Fruit fly (Drosophila melanogaster) whole organism, embryonic: ENCODE results near the gene cpb.

Experiments used
- Aef1 ChIP-seq: fragments of 200-800 bp; sonication (Bioruptor generic); IDR thresholded peaks from 3 replicates; pipeline ENCODE4 v1.3.6; 2022; ENCODE audit warnings: missing biosample characterization, missing genetic modification characterization
- CG10979 ChIP-seq: fragments of 200-800 bp; sonication (Bioruptor generic); optimal IDR thresholded peaks from 2 replicates; lab custom pipeline; 2018; ENCODE audit warnings: missing biosample characterization, mild to moderate bottlenecking, missing genetic modification characterization, moderate library complexity
- CG11695 ChIP-seq: fragments of 200-800 bp; sonication (Bioruptor generic); IDR thresholded peaks from 3 replicates; pipeline ENCODE4 v1.3.6; 2022; ENCODE audit warnings: missing biosample characterization, missing genetic modification characterization
- CG12104 ChIP-seq: fragments of 200-800 bp; sonication (Bioruptor generic); optimal IDR thresholded peaks from 3 replicates; lab custom pipeline; 2016; ENCODE audit warnings: missing biosample characterization, missing genetic modification characterization
- CG12236 ChIP-seq: fragments of 200-800 bp; sonication (Bioruptor generic); optimal IDR thresholded peaks from 2 replicates; lab custom pipeline; 2016; ENCODE audit warnings: missing biosample characterization, missing genetic modification characterization
- CG13287 ChIP-seq: fragments of 200-800 bp; sonication (Bioruptor generic); IDR thresholded peaks from 2 replicates; pipeline ENCODE4 v1.3.6; 2022; ENCODE audit warnings: missing biosample characterization, missing genetic modification characterization; ENCODE audit not compliant: partially characterized antibody
- CG15601 ChIP-seq: fragments of 200-800 bp; sonication (Bioruptor generic); optimal IDR thresholded peaks from 3 replicates; lab custom pipeline; 2019; ENCODE audit warnings: missing biosample characterization, mild to moderate bottlenecking, missing genetic modification characterization, moderate library complexity
- CG16815 ChIP-seq: fragments of 200-800 bp; sonication (Bioruptor generic); optimal IDR thresholded peaks from 3 replicates; lab custom pipeline; 2017; ENCODE audit warnings: missing biosample characterization, mild to moderate bottlenecking, missing genetic modification characterization
- CG16863 ChIP-seq: fragments of 200-800 bp; sonication (Bioruptor generic); optimal IDR thresholded peaks from 3 replicates; lab custom pipeline; 2016; ENCODE audit warnings: missing biosample characterization, missing genetic modification characterization
- CG17829 ChIP-seq: fragments of 200-800 bp; optimal IDR thresholded peaks from 2 replicates; lab custom pipeline; 2019; ENCODE audit warnings: missing biosample characterization, mild to moderate bottlenecking, missing genetic modification characterization, moderate library complexity
- CG2129 ChIP-seq: fragments of 200-800 bp; sonication (Bioruptor generic); IDR thresholded peaks from 2 replicates; pipeline ENCODE4 v1.3.6; 2022; ENCODE audit warnings: missing biosample characterization, missing genetic modification characterization; ENCODE audit not compliant: partially characterized antibody
- CG30403 ChIP-seq: fragments of 200-800 bp; sonication (Bioruptor generic); optimal IDR thresholded peaks from 3 replicates; lab custom pipeline; 2016; ENCODE audit warnings: missing biosample characterization, missing genetic modification characterization
- CG4282 ChIP-seq: fragments of 200-800 bp; sonication (Bioruptor generic); optimal IDR thresholded peaks from 2 replicates; lab custom pipeline; 2016; ENCODE audit warnings: missing biosample characterization, missing genetic modification characterization
- CG5245 ChIP-seq: fragments of 200-800 bp; sonication (Bioruptor generic); optimal IDR thresholded peaks from 3 replicates; lab custom pipeline; 2016; ENCODE audit warnings: missing biosample characterization, missing genetic modification characterization
- CG6654 ChIP-seq: fragments of 200-800 bp; sonication (Bioruptor generic); optimal IDR thresholded peaks from 2 replicates; lab custom pipeline; 2017; ENCODE audit warnings: missing biosample characterization, mild to moderate bottlenecking, missing genetic modification characterization
- CG7357 ChIP-seq: fragments of 200-800 bp; sonication (Bioruptor generic); IDR thresholded peaks from 3 replicates; pipeline ENCODE4 v1.3.6; 2022; ENCODE audit warnings: missing biosample characterization, missing genetic modification characterization
- CG8281 ChIP-seq: fragments of 200-800 bp; sonication (Bioruptor generic); optimal IDR thresholded peaks from 2 replicates; lab custom pipeline; 2018; ENCODE audit warnings: missing biosample characterization, mild to moderate bottlenecking, missing genetic modification characterization, moderate library complexity
- CG8388 ChIP-seq: fragments of 200-800 bp; sonication (Bioruptor generic); optimal IDR thresholded peaks from 2 replicates; lab custom pipeline; 2019; ENCODE audit warnings: missing biosample characterization, mild to moderate bottlenecking, missing genetic modification characterization, moderate library complexity
- CG8478 ChIP-seq: fragments of >200 bp; optimal IDR thresholded peaks from 2 replicates; lab custom pipeline; 2018
- CG9609 ChIP-seq: fragments of 200-800 bp; sonication (Bioruptor generic); optimal IDR thresholded peaks from 3 replicates; lab custom pipeline; 2016; ENCODE audit warnings: missing biosample characterization, missing genetic modification characterization
- CoRest ChIP-seq: fragments of 200-800 bp; sonication (Bioruptor generic); optimal IDR thresholded peaks from 3 replicates; lab custom pipeline; 2018; ENCODE audit warnings: missing biosample characterization, mild to moderate bottlenecking, missing genetic modification characterization, moderate library complexity
- D19A ChIP-seq: fragments of 200-800 bp; optimal IDR thresholded peaks from 3 replicates; lab custom pipeline; 2019; ENCODE audit warnings: missing biosample characterization, mild to moderate bottlenecking, missing genetic modification characterization, moderate library complexity
- Dll ChIP-seq: fragments of 200-800 bp; sonication (Bioruptor generic); IDR thresholded peaks from 4 replicates; pipeline ENCODE4 v1.3.6; 2022; ENCODE audit warnings: missing biosample characterization, missing genetic modification characterization; ENCODE audit not compliant: partially characterized antibody
- E2f1 ChIP-seq: fragments of 200-800 bp; sonication (Bioruptor generic); IDR thresholded peaks from 2 replicates; pipeline ENCODE4 v1.3.6; 2022; ENCODE audit warnings: missing biosample characterization, missing genetic modification characterization
- Elba2 ChIP-seq: fragments of 200-800 bp; sonication (Bioruptor generic); optimal IDR thresholded peaks from 3 replicates; lab custom pipeline; 2016; ENCODE audit warnings: missing biosample characterization, missing genetic modification characterization
- GATAe ChIP-seq: fragments of 200-800 bp; sonication (Bioruptor generic); conservative IDR thresholded peaks from 2 replicates; pipeline ENCODE4 v1.3.6; 2022; ENCODE audit warnings: missing biosample characterization, missing genetic modification characterization
- HmgZ ChIP-seq: fragments of 200-800 bp; sonication (Bioruptor generic); optimal IDR thresholded peaks from 2 replicates; lab custom pipeline; 2018; ENCODE audit warnings: missing biosample characterization, mild to moderate bottlenecking, missing genetic modification characterization
- Max ChIP-seq: fragments of 200-800 bp; sonication (Bioruptor generic); optimal IDR thresholded peaks from 2 replicates; lab custom pipeline; 2016; ENCODE audit warnings: missing biosample characterization, mild to moderate bottlenecking, missing genetic modification characterization
- Oaz ChIP-seq: fragments of 200-800 bp; sonication (Bioruptor generic); IDR thresholded peaks from 2 replicates; pipeline ENCODE4 v1.3.6; 2022; ENCODE audit warnings: missing biosample characterization, missing genetic modification characterization
- cg ChIP-seq: fragments of 200-800 bp; sonication (Bioruptor generic); optimal IDR thresholded peaks from 3 replicates; lab custom pipeline; 2019; ENCODE audit warnings: missing biosample characterization, mild to moderate bottlenecking, missing genetic modification characterization, moderate library complexity
- chif ChIP-seq, 2 experiments: fragments of 200-800 bp; sonication (Bioruptor generic); optimal IDR thresholded peaks; 3 replicates each; lab custom pipeline; 2016; ENCODE audit warnings: missing biosample characterization in 2 of 2, missing genetic modification characterization in 2 of 2
- dm ChIP-seq: fragments of 200-800 bp; sonication (Bioruptor generic); optimal IDR thresholded peaks from 3 replicates; lab custom pipeline; 2016; ENCODE audit warnings: missing biosample characterization, missing genetic modification characterization
- dysf ChIP-seq: fragments of 200-800 bp; sonication (Bioruptor generic); IDR thresholded peaks from 3 replicates; pipeline ENCODE4 v1.3.6; 2022; ENCODE audit warnings: missing biosample characterization, missing genetic modification characterization
- ems ChIP-seq: fragments of 200-800 bp; sonication (Bioruptor generic); optimal IDR thresholded peaks from 3 replicates; lab custom pipeline; 2016; ENCODE audit warnings: missing biosample characterization, missing genetic modification characterization
- hb ChIP-seq: fragments of 200-800 bp; sonication (Bioruptor generic); IDR thresholded peaks from 3 replicates; pipeline ENCODE4 v1.3.6; 2022; ENCODE audit warnings: missing biosample characterization, missing genetic modification characterization; ENCODE audit not compliant: partially characterized antibody
- jing ChIP-seq: fragments of 200-800 bp; sonication (Bioruptor generic); optimal IDR thresholded peaks from 2 replicates; lab custom pipeline; 2018; ENCODE audit warnings: missing biosample characterization, mild to moderate bottlenecking, missing genetic modification characterization
- kah ChIP-seq: fragments of 200-800 bp; sonication (Bioruptor generic); optimal IDR thresholded peaks from 2 replicates; lab custom pipeline; 2018; ENCODE audit warnings: missing biosample characterization, mild to moderate bottlenecking, missing genetic modification characterization
- lola ChIP-seq, 3 experiments: fragments of >200 bp in 2 of 3; fragments of 200-800 bp in 1 of 3; sonication (Bioruptor generic) in 1 of 3; optimal IDR thresholded peaks; 2 replicates each; lab custom pipeline; 2017 to 2019; ENCODE audit warnings: missing biosample characterization in 3 of 3, missing genetic modification characterization in 3 of 3, mild to moderate bottlenecking in 1 of 3, moderate library complexity in 1 of 3
- nerfin-1 ChIP-seq: fragments of 200-800 bp; sonication (Bioruptor generic); optimal IDR thresholded peaks from 3 replicates; lab custom pipeline; 2019; ENCODE audit warnings: missing biosample characterization, mild to moderate bottlenecking, missing genetic modification characterization, moderate library complexity
- org-1 ChIP-seq: fragments of 200-800 bp; sonication (Bioruptor generic); optimal IDR thresholded peaks from 2 replicates; lab custom pipeline; 2017; ENCODE audit warnings: missing biosample characterization, missing genetic modification characterization
- pfk ChIP-seq: fragments of 200-800 bp; sonication (Bioruptor generic); optimal IDR thresholded peaks from 2 replicates; lab custom pipeline; 2018; ENCODE audit warnings: missing biosample characterization, mild to moderate bottlenecking, missing genetic modification characterization, moderate library complexity
- salm ChIP-seq: fragments of 200-800 bp; sonication (Bioruptor generic); optimal IDR thresholded peaks from 2 replicates; lab custom pipeline; 2018; ENCODE audit warnings: missing biosample characterization, mild to moderate bottlenecking, missing genetic modification characterization
- schlank ChIP-seq: fragments of 200-800 bp; sonication (Bioruptor generic); optimal IDR thresholded peaks from 2 replicates; lab custom pipeline; 2018; ENCODE audit warnings: missing biosample characterization, mild to moderate bottlenecking, missing genetic modification characterization
- sd ChIP-seq: fragments of 200-800 bp; sonication (Bioruptor generic); optimal IDR thresholded peaks from 3 replicates; lab custom pipeline; 2018; ENCODE audit warnings: missing biosample characterization, mild to moderate bottlenecking, missing genetic modification characterization, moderate library complexity
- sim ChIP-seq: fragments of 200-800 bp; sonication (Bioruptor generic); IDR thresholded peaks from 2 replicates; pipeline ENCODE4 v1.3.6; 2022; ENCODE audit warnings: missing biosample characterization, missing genetic modification characterization
- sima ChIP-seq: fragments of 200-800 bp; sonication (Bioruptor generic); optimal IDR thresholded peaks from 2 replicates; lab custom pipeline; 2016; ENCODE audit warnings: missing biosample characterization, missing genetic modification characterization
- stc ChIP-seq: fragments of 200-800 bp; sonication (Bioruptor generic); IDR thresholded peaks from 2 replicates; pipeline ENCODE4 v1.3.6; 2022; ENCODE audit warnings: missing biosample characterization, missing genetic modification characterization
- stwl ChIP-seq: fragments of 200-800 bp; sonication (Bioruptor generic); optimal IDR thresholded peaks from 3 replicates; lab custom pipeline; 2018; ENCODE audit warnings: missing biosample characterization, mild to moderate bottlenecking, missing genetic modification characterization, moderate library complexity
- tx ChIP-seq: fragments of 200-800 bp; sonication (Bioruptor generic); optimal IDR thresholded peaks from 2 replicates; lab custom pipeline; 2016; ENCODE audit warnings: missing biosample characterization, missing genetic modification characterization

The cpb gene

DNA sequence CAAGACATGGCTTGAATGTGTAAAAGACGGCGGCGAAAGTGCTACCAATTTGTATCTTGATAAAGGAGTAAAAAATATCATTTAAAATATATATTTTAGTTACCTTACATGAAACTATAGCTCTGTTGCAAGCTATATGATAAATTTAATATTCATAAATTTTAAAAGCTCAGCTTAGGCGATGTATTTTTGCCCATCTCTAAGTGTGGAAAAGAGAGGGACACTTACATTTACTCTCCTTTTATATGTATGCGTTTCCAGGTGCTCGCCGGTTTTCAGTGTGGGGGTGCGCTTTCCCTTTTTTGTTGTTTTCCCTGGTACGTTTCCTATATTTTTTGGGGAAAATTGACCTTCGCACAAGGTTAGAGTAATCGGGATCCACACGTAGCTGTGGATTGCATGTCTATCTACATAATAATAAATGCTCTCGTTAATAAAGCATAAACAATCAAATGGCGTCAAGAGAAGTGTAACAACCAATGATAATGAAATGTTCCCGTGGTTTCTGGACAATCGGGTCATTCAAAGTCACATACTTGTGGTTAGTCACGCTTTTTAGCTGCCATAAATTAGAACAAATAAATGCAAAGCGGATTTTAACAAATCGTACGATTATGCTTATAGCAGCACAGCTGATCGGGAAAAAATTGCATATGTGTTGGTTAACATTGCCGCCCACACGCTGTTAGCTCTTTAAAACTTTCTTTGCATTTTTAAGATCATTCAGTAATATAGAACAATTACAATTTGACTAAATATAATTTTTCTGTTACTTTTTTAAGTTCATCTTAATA is 23.3 kb downstream of the cpb start (continued):
- TF ChIP-seq CG16815 (GFP tag; lab: Kevin White, UChicago) (peak; percentile 96), Max (GFP tag; lab: Kevin White, UChicago) (peak; percentile 95), CG30403 (GFP tag; lab: Kevin White, UChicago) (peak; percentile 97), CoRest (tag; lab: Kevin White, UChicago) (peak; percentile 99), CG5245 (GFP tag; lab: Kevin White, UChicago) (peak; percentile 91), org-1 (GFP tag; lab: Kevin White, UChicago) (peak; percentile 97), Aef1 (peak; percentile 94), CG16863 (GFP tag; lab: Kevin White, UChicago) (peak; percentile 84), tx (GFP tag; lab: Kevin White, UChicago) (peak; percentile 76), Elba2 (GFP tag; lab: Kevin White, UChicago) (no peak), Dll (GFP tag; lab: Robert Waterston, UW) (peak; percentile 99), sima (GFP tag; lab: Kevin White, UChicago) (peak; percentile 43), HmgZ (peak; percentile 99), chif (GFP tag; optimal IDR thresholded peaks at IDR 0.05; lab: Kevin White, UChicago) (peak; percentile 51 to 84), CG6654 (GFP tag; lab: Kevin White, UChicago) (peak; percentile 69), CG12236 (GFP tag; lab: Kevin White, UChicago) (peak; percentile 69), hb (GFP tag; lab: Robert Waterston, UW) (peak; percentile 80), schlank (tag; lab: Kevin White, UChicago) (peak; percentile 95), jing (peak; percentile 90), CG4282 (GFP tag; lab: Kevin White, UChicago) (peak; percentile 25), CG8281 (tag; lab: Kevin White, UChicago) (peak; percentile 83), stwl (peak; percentile 33), stc (GFP tag; lab: Robert Waterston, UW) (peak; percentile 95), nerfin-1 (peak; percentile 94), CG13287 (peak; percentile 98), pfk (GFP tag; lab: Kevin White, UChicago) (peak; percentile 63), cg (GFP tag; lab: Kevin White, UChicago) (peak; percentile 78), sim (GFP tag; lab: Robert Waterston, UW) (peak; percentile 88; the same call in 1 of the 2 replicates), CG8388 (GFP tag; lab: Kevin White, UChicago) (peak; percentile 97), sd (tag; lab: Kevin White, UChicago) (peak; percentile 96), CG15601 (tag; lab: Kevin White, UChicago) (peak; percentile 98), salm (tag; lab: Kevin White, UChicago) (peak; percentile 98), ems (GFP tag; lab: Kevin White, UChicago) (peak; percentile 92), kah (GFP tag; lab: Kevin White, UChicago) (peak; percentile 80), dm (GFP tag; lab: Kevin White, UChicago) (peak; percentile 78), CG11695 (GFP tag; lab: Robert Waterston, UW) (peak; percentile 97), CG12104 (GFP tag; lab: Kevin White, UChicago) (peak; percentile 96), E2f1 (peak; percentile 95), CG2129 (peak; percentile 88), CG8478 (no peak), CG9609 (GFP tag; lab: Kevin White, UChicago) (peak; percentile 73), GATAe (GFP tag; lab: Robert Waterston, UW) (peak; percentile 89), D19A (tag; lab: Kevin White, UChicago) (peak; percentile 96), Oaz (GFP tag; lab: Robert Waterston, UW) (peak; percentile 96), CG17829 (tag; lab: Kevin White, UChicago) (peak; percentile 93), CG7357 (GFP tag; lab: Robert Waterston, UW) (peak; percentile 92), dysf (GFP tag; lab: Robert Waterston, UW) (peak; percentile 99), lola (GFP tag; optimal IDR thresholded peaks at IDR 0.05; lab: Kevin White, UChicago) (peak in 1 of 3 experiments; percentile 98), CG10979 (tag; lab: Kevin White, UChicago) (peak; percentile 95)
